Worm (Caenorhabditis elegans) whole organism, L2 larva: ENCODE data around the gene rocf-1.

ENCODE experiments used
- C34F6.9 ChIP-seq: fragments of 150-350 bp; optimal IDR thresholded peaks from 2 replicates; lab custom pipeline; 2014; ENCODE audit warnings: missing biosample characterization, missing genetic modification characterization
- R02D3.7 ChIP-seq: fragments of 150-350 bp; optimal IDR thresholded peaks from 2 replicates; lab custom pipeline; 2014; ENCODE audit warnings: missing biosample characterization, missing genetic modification characterization
- Y55F3AM.14 ChIP-seq: fragments of 200-800 bp; sonication (Bioruptor generic); optimal IDR thresholded peaks from 2 replicates; lab custom pipeline; 2018; ENCODE audit warnings: mild to moderate bottlenecking, missing genetic modification characterization, missing compliant biosample characterization
- alr-1 ChIP-seq: fragments of 150-350 bp; optimal IDR thresholded peaks from 2 replicates; lab custom pipeline; 2014; ENCODE audit warnings: missing biosample characterization, missing genetic modification characterization
- aly-2 ChIP-seq: fragments of 150-350 bp; optimal IDR thresholded peaks from 2 replicates; lab custom pipeline; 2014; ENCODE audit warnings: missing biosample characterization, missing genetic modification characterization
- blmp-1 ChIP-seq: sonication (generic microtip); optimal IDR thresholded peaks from 2 replicates; lab custom pipeline; 2017; ENCODE audit warnings: missing genetic modification characterization, mild to moderate bottlenecking, missing compliant biosample characterization, antibody characterized with exemption, moderate library complexity; ENCODE audit not compliant: insufficient read depth
- ceh-16 ChIP-seq: fragments of 150-350 bp; optimal IDR thresholded peaks from 2 replicates; lab custom pipeline; 2014; ENCODE audit warnings: missing biosample characterization, missing genetic modification characterization
- ceh-82 ChIP-seq: fragments of 150-350 bp; optimal IDR thresholded peaks from 2 replicates; lab custom pipeline; 2014; ENCODE audit warnings: missing biosample characterization, missing genetic modification characterization
- crh-2 ChIP-seq: sonication (generic microtip); optimal IDR thresholded peaks from 2 replicates; lab custom pipeline; 2017; ENCODE audit warnings: missing biosample characterization, missing genetic modification characterization
- egl-27 ChIP-seq: sonication (generic microtip); optimal IDR thresholded peaks from 3 replicates; lab custom pipeline; 2017; ENCODE audit warnings: missing biosample characterization, missing genetic modification reagents, missing genetic modification characterization
- elt-1 ChIP-seq: fragments of 150-350 bp; optimal IDR thresholded peaks from 2 replicates; lab custom pipeline; 2014; ENCODE audit warnings: missing biosample characterization, missing genetic modification characterization
- elt-3 ChIP-seq: sonication (generic microtip); optimal IDR thresholded peaks from 2 replicates; lab custom pipeline; 2017; ENCODE audit warnings: missing biosample characterization, missing genetic modification characterization
- fos-1 ChIP-seq: fragments of 150-350 bp; optimal IDR thresholded peaks from 2 replicates; lab custom pipeline; 2014; ENCODE audit warnings: missing biosample characterization, missing genetic modification characterization
- gmeb-1 ChIP-seq: fragments of 150-350 bp; optimal IDR thresholded peaks from 2 replicates; lab custom pipeline; 2014; ENCODE audit warnings: missing biosample characterization, missing genetic modification characterization
- lin-11 ChIP-seq: fragments of 150-350 bp; sonication (generic microtip); optimal IDR thresholded peaks from 2 replicates; lab custom pipeline; 2014; ENCODE audit warnings: missing biosample characterization, missing genetic modification characterization, inconsistent platforms, mixed read lengths
- lin-13 ChIP-seq: fragments of 150-350 bp; optimal IDR thresholded peaks from 2 replicates; lab custom pipeline; 2014; ENCODE audit warnings: missing biosample characterization, missing genetic modification reagents, missing genetic modification characterization
- lsy-2 ChIP-seq, 2 experiments: fragments of 150-350 bp in 1 of 2; sonication (generic microtip) in 1 of 2; optimal IDR thresholded peaks; 2 replicates each; lab custom pipeline; 2014 to 2017; ENCODE audit warnings: missing biosample characterization in 2 of 2, missing genetic modification characterization in 2 of 2
- mbf-1 ChIP-seq: sonication (generic microtip); optimal IDR thresholded peaks from 2 replicates; lab custom pipeline; 2017; ENCODE audit warnings: missing biosample characterization, missing genetic modification characterization
- mdl-1 ChIP-seq, 2 experiments: fragments of 150-350 bp in 1 of 2; sonication (generic microtip) in 1 of 2; optimal IDR thresholded peaks; 2 replicates each; lab custom pipeline; 2017; ENCODE audit warnings: missing biosample characterization in 2 of 2, missing genetic modification characterization in 2 of 2
- nhr-12 ChIP-seq: fragments of 150-350 bp; optimal IDR thresholded peaks from 2 replicates; lab custom pipeline; 2014; ENCODE audit warnings: missing biosample characterization, missing genetic modification characterization
- nhr-129 ChIP-seq: fragments of 150-350 bp; optimal IDR thresholded peaks from 2 replicates; lab custom pipeline; 2014; ENCODE audit warnings: missing biosample characterization, missing genetic modification characterization
- nhr-21 ChIP-seq: fragments of 150-350 bp; optimal IDR thresholded peaks from 2 replicates; lab custom pipeline; 2014; ENCODE audit warnings: missing biosample characterization, missing genetic modification characterization
- nhr-237 ChIP-seq: fragments of 150-350 bp; optimal IDR thresholded peaks from 2 replicates; lab custom pipeline; 2014; ENCODE audit warnings: missing biosample characterization, missing genetic modification characterization
- nhr-25 ChIP-seq: fragments of 150-350 bp; sonication (generic microtip); optimal IDR thresholded peaks from 3 replicates; lab custom pipeline; 2014; ENCODE audit warnings: missing biosample characterization, missing genetic modification characterization
- nhr-77 ChIP-seq: fragments of 150-350 bp; optimal IDR thresholded peaks from 2 replicates; lab custom pipeline; 2014; ENCODE audit warnings: missing biosample characterization, missing genetic modification characterization
- peb-1 ChIP-seq: fragments of 150-350 bp; optimal IDR thresholded peaks from 2 replicates; lab custom pipeline; 2014; ENCODE audit warnings: missing biosample characterization, missing genetic modification characterization
- skn-1 ChIP-seq: sonication (generic microtip); optimal IDR thresholded peaks from 2 replicates; lab custom pipeline; 2017; ENCODE audit warnings: missing biosample characterization, missing genetic modification characterization
- sma-3 ChIP-seq: sonication (generic microtip); optimal IDR thresholded peaks from 2 replicates; lab custom pipeline; 2016; ENCODE audit warnings: missing genetic modification reagents, missing genetic modification characterization, missing compliant biosample characterization
- sma-9 ChIP-seq, 2 experiments: fragments of 150-350 bp in 1 of 2; sonication (generic microtip) in 1 of 2; optimal IDR thresholded peaks; 2 replicates each; lab custom pipeline; 2014 to 2016; ENCODE audit warnings: missing genetic modification characterization in 2 of 2, mild to moderate bottlenecking in 1 of 2, missing biosample characterization in 1 of 2, missing compliant biosample characterization in 1 of 2, missing genetic modification reagents in 1 of 2, moderate library complexity in 1 of 2
- snpc-4 ChIP-seq: fragments of 150-350 bp; optimal IDR thresholded peaks from 2 replicates; lab custom pipeline; 2014; ENCODE audit warnings: missing biosample characterization, missing genetic modification characterization
- unc-39 ChIP-seq: fragments of 150-350 bp; optimal IDR thresholded peaks from 2 replicates; lab custom pipeline; 2014; ENCODE audit warnings: missing biosample characterization, missing genetic modification characterization
- unc-62 ChIP-seq: fragments of 150-350 bp; optimal IDR thresholded peaks from 2 replicates; lab custom pipeline; 2014; ENCODE audit warnings: missing biosample characterization, missing genetic modification reagents, missing genetic modification characterization
- zag-1 ChIP-seq: fragments of 150-350 bp; optimal IDR thresholded peaks from 2 replicates; lab custom pipeline; 2014; ENCODE audit warnings: missing biosample characterization, missing genetic modification characterization
- ztf-1 ChIP-seq: fragments of 200-800 bp; sonication (Bioruptor generic); conservative IDR thresholded peaks from 2 replicates; pipeline ENCODE4 v1.3.6; 2022; ENCODE audit warnings: missing genetic modification characterization, missing compliant biosample characterization
- ztf-11 ChIP-seq: sonication (generic microtip); optimal IDR thresholded peaks from 2 replicates; lab custom pipeline; 2017; ENCODE audit warnings: missing biosample characterization, missing genetic modification characterization
- ztf-4 ChIP-seq: fragments of 150-350 bp; optimal IDR thresholded peaks from 2 replicates; lab custom pipeline; 2014; ENCODE audit warnings: missing biosample characterization, missing genetic modification characterization

The rocf-1 gene

DNA sequence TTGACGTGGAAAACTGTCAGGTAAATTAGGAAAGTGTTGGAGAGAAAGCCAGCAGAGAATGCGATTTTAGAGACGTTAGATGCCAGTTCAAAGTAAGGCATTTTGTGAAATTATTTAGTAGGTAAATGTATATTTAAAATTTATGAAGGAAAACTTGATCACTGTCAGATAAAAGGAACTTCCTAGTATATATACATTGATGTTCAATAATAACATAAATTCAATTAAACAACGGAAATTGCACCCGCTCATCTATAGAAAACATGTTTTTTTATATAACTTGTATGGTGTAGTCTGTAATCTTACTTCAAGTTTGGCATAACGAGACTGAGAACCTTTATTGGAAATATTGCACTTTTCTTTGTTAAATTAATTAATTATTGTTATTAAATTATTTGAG is 5.2 kb downstream of the rocf-1 start, which contains the start of gene str-71:
Gene str-71 (minus strand): TSS at position 101 of the 400 bp plus-strand sequence.
- TF ChIP-seq Y55F3AM.14 (no peak), lin-13 (GFP tag; lab: Kevin White, UChicago) (no peak), ceh-82 (tag; lab: Kevin White, UChicago) (no peak), aly-2 (tag; lab: Kevin White, UChicago) (no peak), unc-62 (GFP tag; lab: Kevin White, UChicago) (no peak), gmeb-1 (tag; lab: Kevin White, UChicago) (no peak), R02D3.7 (tag; lab: Kevin White, UChicago) (no peak), ztf-11 (no peak), elt-1 (tag; lab: Kevin White, UChicago) (no peak), elt-3 (tag; lab: Kevin White, UChicago) (no peak), skn-1 (tag; lab: Kevin White, UChicago) (no peak), C34F6.9 (tag; lab: Kevin White, UChicago) (no peak), nhr-237 (tag; lab: Kevin White, UChicago) (no peak), snpc-4 (tag; lab: Kevin White, UChicago) (no peak), blmp-1 (no peak), unc-39 (no peak), egl-27 (tag; lab: Kevin White, UChicago) (no peak)

DNA sequence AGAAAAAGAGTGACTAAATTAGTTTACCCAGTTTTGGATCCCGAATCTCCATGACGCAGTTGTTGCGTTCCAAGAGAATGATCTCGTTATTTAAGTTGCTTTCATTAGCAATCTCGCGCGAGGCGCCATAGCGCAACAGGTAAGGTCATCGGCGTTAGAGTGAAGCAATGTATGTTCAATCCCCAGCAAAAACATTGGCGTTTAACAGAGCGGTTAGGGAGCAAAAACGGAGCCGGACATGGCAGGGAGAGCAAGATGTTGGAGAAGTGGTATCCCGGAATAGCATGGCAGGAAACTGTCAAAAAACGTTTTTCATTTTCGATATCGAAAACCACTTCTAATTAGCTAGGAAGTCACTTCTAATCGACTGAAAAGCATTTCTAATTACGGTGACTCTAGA is 10.0 kb downstream of the rocf-1 start:
- no peak for TF ChIP-seq nhr-21
- TF ChIP-seq sma-3 = no peak
- TF ChIP-seq skn-1 (tag; lab: Kevin White, UChicago) = no peak
- no peak for TF ChIP-seq alr-1
- TF ChIP-seq ztf-11 = no peak
- no peak for TF ChIP-seq sma-9 (GFP tag; optimal IDR thresholded peaks at IDR 0.05; lab: Kevin White, UChicago)
- TF ChIP-seq sma-9 (tag; optimal IDR thresholded peaks at IDR 0.05; lab: Kevin White, UChicago) = no peak
- no peak for TF ChIP-seq nhr-25 (tag; lab: Kevin White, UChicago)
- no peak for TF ChIP-seq aly-2 (tag; lab: Kevin White, UChicago)
- TF ChIP-seq lin-11 = no peak
- TF ChIP-seq ztf-1 (GFP tag; lab: Robert Waterston, UW) = no peak
- no peak for TF ChIP-seq nhr-129 (tag; lab: Kevin White, UChicago)
- TF ChIP-seq Y55F3AM.14 = no peak
- TF ChIP-seq mdl-1 (tag; optimal IDR thresholded peaks at IDR 0.05; lab: Kevin White, UChicago) = no peak
- no peak for TF ChIP-seq peb-1 (tag; lab: Kevin White, UChicago)
- TF ChIP-seq unc-62 (GFP tag; lab: Kevin White, UChicago) = no peak

DNA sequence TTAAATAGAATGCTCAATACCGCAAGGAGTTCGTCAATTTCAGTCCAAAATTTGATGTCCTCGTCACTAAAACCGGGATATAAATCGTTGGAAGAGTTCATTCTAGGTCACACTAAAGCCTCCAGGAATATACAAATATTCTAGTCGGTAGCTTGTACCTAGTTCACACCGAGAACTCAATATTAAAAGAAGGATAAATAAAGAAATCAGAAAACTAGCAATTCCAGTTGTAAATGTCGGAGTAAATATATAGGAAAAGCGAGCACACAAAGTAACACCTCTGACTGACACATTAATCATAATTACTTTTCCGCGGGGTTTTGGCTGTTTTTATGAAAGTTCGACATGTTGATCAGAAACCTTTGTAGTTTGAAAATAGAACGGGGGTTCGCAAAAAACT is 12.9 kb downstream of the rocf-1 start, which contains the start of gene srw-33:
Gene srw-33 (minus strand): TSS at position 101 of the 400 bp plus-strand sequence.
- TF ChIP-seq ztf-1 (GFP tag; lab: Robert Waterston, UW) (no peak), zag-1 (tag; lab: Kevin White, UChicago) (no peak), nhr-129 (tag; lab: Kevin White, UChicago) (no peak), lin-11 (no peak), fos-1 (no peak), mdl-1 (tag; optimal IDR thresholded peaks at IDR 0.05; lab: Kevin White, UChicago) (no peak), elt-3 (tag; lab: Kevin White, UChicago) (no peak), nhr-237 (tag; lab: Kevin White, UChicago) (no peak), ztf-4 (tag; lab: Kevin White, UChicago) (no peak), egl-27 (tag; lab: Kevin White, UChicago) (no peak), nhr-25 (tag; lab: Kevin White, UChicago) (no peak), nhr-12 (tag; lab: Kevin White, UChicago) (no peak), crh-2 (tag; lab: Kevin White, UChicago) (no peak), blmp-1 (no peak), nhr-77 (tag; lab: Kevin White, UChicago) (no peak), mbf-1 (tag; lab: Kevin White, UChicago) (no peak), lsy-2 (tag; optimal IDR thresholded peaks at IDR 0.05; lab: Kevin White, UChicago) (no peak)

DNA sequence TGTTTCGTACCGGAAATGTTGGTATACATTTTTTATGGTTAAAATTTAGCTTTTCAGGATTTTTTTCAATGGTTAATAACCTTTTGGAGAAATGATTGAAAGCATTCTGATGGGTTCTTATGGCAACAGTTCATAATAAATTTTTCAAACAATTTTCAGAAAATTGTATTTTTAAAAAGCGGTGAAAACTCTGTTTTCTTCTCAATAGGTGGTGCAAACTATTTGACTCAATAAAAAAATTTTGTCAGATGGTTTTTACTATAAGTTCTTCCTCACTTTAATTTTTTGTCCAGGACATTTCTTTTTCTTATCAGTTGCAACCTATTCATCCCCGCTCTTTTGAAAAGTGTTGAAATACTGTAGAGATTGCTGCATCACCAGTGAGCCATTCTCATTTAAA is 15.4 kb downstream of the rocf-1 start, which contains the start of gene T26H5.14:
Gene T26H5.14 (plus strand): TSS at position 301 of the 400 bp plus-strand sequence.
- TF ChIP-seq nhr-21 (no peak), ceh-16 (tag; lab: Kevin White, UChicago) (no peak), Y55F3AM.14 (no peak), blmp-1 (no peak), crh-2 (tag; lab: Kevin White, UChicago) (no peak)
